Worm (Caenorhabditis elegans): ENCODE measurements around the gene ZK1055.6.

Gene ZK1055.6

ce11 chrV:6558103-6558502, 44.3 kb downstream of the ZK1055.6 start, which contains the start of gene spp-20:
Gene spp-20 (minus strand): TSS chrV:6558203.
- no peak for TF ChIP-seq dao-5 (tag; optimal IDR thresholded peaks at IDR 0.05)

- TF ChIP-seq him-1 (tag; optimal IDR thresholded peaks at IDR 0.05) (no peak), W03F9.2 (tag; optimal IDR thresholded peaks at IDR 0.05) (no peak), dao-5 (tag; optimal IDR thresholded peaks at IDR 0.05) (no peak)
Observed at ce11 chrV:6557035-6557434, 45.4 kb downstream of the ZK1055.6 start, which contains the start of gene spp-27. Gene spp-27 (minus strand): TSS chrV:6557135.

ce11 chrV:6554308-6554707, 48.1 kb downstream of the ZK1055.6 start, which contains the start of gene K04A8.19:
Gene K04A8.19 (minus strand): TSS chrV:6554408.
- TF ChIP-seq him-1 (tag; optimal IDR thresholded peaks at IDR 0.05) (no peak), W03F9.2 (tag; optimal IDR thresholded peaks at IDR 0.05) (no peak), dao-5 (tag; optimal IDR thresholded peaks at IDR 0.05) (no peak)

ce11 chrV:6551707-6552390, 50.6 kb downstream of the ZK1055.6 start, which contains the start of gene twk-10:
Gene twk-10 (plus strand): TSS chrV:6552340.
- no peak for TF ChIP-seq W03F9.2 (tag; optimal IDR thresholded peaks at IDR 0.05)
- TF ChIP-seq dao-5 (tag; optimal IDR thresholded peaks at IDR 0.05): peak; percentile 26
- no peak for TF ChIP-seq him-1 (tag; optimal IDR thresholded peaks at IDR 0.05)

ce11 chrV:6549871-6550270, 52.5 kb downstream of the ZK1055.6 start, which contains the start of gene lipl-4:
Gene lipl-4 (plus strand): TSS chrV:6550171.
- TF ChIP-seq him-1 (tag; optimal IDR thresholded peaks at IDR 0.05) (no peak), dao-5 (tag; optimal IDR thresholded peaks at IDR 0.05) (no peak), W03F9.2 (tag; optimal IDR thresholded peaks at IDR 0.05) (no peak)
